Worm (Caenorhabditis elegans): ENCODE data around the gene lmd-5.

- TF ChIP-seq gei-17 (GFP tag; optimal IDR thresholded peaks at IDR 0.05) (no peak), dpff-1 (tag; optimal IDR thresholded peaks at IDR 0.05) (no peak)
Observed at ce11 chrV:7136859-7137258, 13.4 kb downstream of the lmd-5 start.
